Worm (Caenorhabditis elegans) whole organism, mixed stage, embryonic: ENCODE measurements around the gene lin-13.

Source experiments
- bed-3 ChIP-seq: fragments of 200-800 bp; sonication (Bioruptor generic); optimal IDR thresholded peaks from 3 replicates; lab custom pipeline; 2018; ENCODE audit warnings: mild to moderate bottlenecking, missing genetic modification characterization, moderate library complexity, missing compliant biosample characterization
- blmp-1 ChIP-seq: fragments of 150-350 bp; optimal IDR thresholded peaks from 2 replicates; lab custom pipeline; 2014; ENCODE audit warnings: missing biosample characterization, missing genetic modification characterization
- ceh-39 ChIP-seq: fragments of 150-350 bp; optimal IDR thresholded peaks from 2 replicates; lab custom pipeline; 2014; ENCODE audit warnings: missing biosample characterization, missing genetic modification characterization
- ceh-83 ChIP-seq: fragments of 200-800 bp; sonication (Bioruptor generic); optimal IDR thresholded peaks from 2 replicates; lab custom pipeline; 2018; ENCODE audit warnings: mild to moderate bottlenecking, missing genetic modification characterization, missing compliant biosample characterization
- cnd-1 ChIP-seq: fragments of 200-800 bp; sonication (Bioruptor generic); optimal IDR thresholded peaks from 2 replicates; lab custom pipeline; 2018; ENCODE audit warnings: mild to moderate bottlenecking, missing genetic modification characterization, missing compliant biosample characterization
- drap-1 ChIP-seq: fragments of 200-800 bp; sonication (Bioruptor generic); optimal IDR thresholded peaks from 3 replicates; lab custom pipeline; 2018; ENCODE audit warnings: mild to moderate bottlenecking, missing genetic modification characterization, missing compliant biosample characterization
- elt-1 ChIP-seq: sonication (generic microtip); optimal IDR thresholded peaks from 2 replicates; lab custom pipeline; 2017; ENCODE audit warnings: missing genetic modification characterization, mild to moderate bottlenecking, missing compliant biosample characterization, antibody characterized with exemption, moderate library complexity, borderline replicate concordance; ENCODE audit not compliant: insufficient read depth
- elt-3 ChIP-seq: fragments of 150-350 bp; optimal IDR thresholded peaks from 2 replicates; lab custom pipeline; 2014; ENCODE audit warnings: missing biosample characterization, missing genetic modification characterization
- flh-1 ChIP-seq: fragments of 200-800 bp; sonication (Bioruptor generic); optimal IDR thresholded peaks from 2 replicates; lab custom pipeline; 2018; ENCODE audit warnings: mild to moderate bottlenecking, missing genetic modification characterization, moderate library complexity, missing compliant biosample characterization
- ham-2 ChIP-seq: fragments of 200-800 bp; sonication (Bioruptor generic); optimal IDR thresholded peaks from 2 replicates; lab custom pipeline; 2018; ENCODE audit warnings: mild to moderate bottlenecking, missing genetic modification characterization, missing compliant biosample characterization
- hlh-1 ChIP-seq: fragments of 150-350 bp; optimal IDR thresholded peaks from 2 replicates; lab custom pipeline; 2014; ENCODE audit warnings: missing biosample characterization, missing genetic modification reagents, missing genetic modification characterization
- lin-32 ChIP-seq: fragments of 200-800 bp; sonication (Bioruptor generic); optimal IDR thresholded peaks from 2 replicates; lab custom pipeline; 2018; ENCODE audit warnings: mild to moderate bottlenecking, missing genetic modification characterization, missing compliant biosample characterization
- lsy-2 ChIP-seq: fragments of 150-350 bp; optimal IDR thresholded peaks from 2 replicates; lab custom pipeline; 2014; ENCODE audit warnings: missing biosample characterization, missing genetic modification characterization
- mep-1 ChIP-seq: fragments of 150-350 bp; optimal IDR thresholded peaks from 2 replicates; lab custom pipeline; 2017; ENCODE audit warnings: missing biosample characterization, missing genetic modification reagents, missing genetic modification characterization, inconsistent platforms
- mls-2 ChIP-seq: sonication (generic microtip); optimal IDR thresholded peaks from 2 replicates; lab custom pipeline; 2016; ENCODE audit warnings: mild to moderate bottlenecking, missing genetic modification characterization, moderate library complexity, missing compliant biosample characterization
- nhr-12 ChIP-seq: fragments of 150-350 bp; optimal IDR thresholded peaks from 2 replicates; lab custom pipeline; 2014; ENCODE audit warnings: missing biosample characterization, missing genetic modification characterization
- nhr-2 ChIP-seq: fragments of 150-350 bp; optimal IDR thresholded peaks from 2 replicates; lab custom pipeline; 2014; ENCODE audit warnings: missing biosample characterization, missing genetic modification characterization
- nhr-237 ChIP-seq: fragments of 150-350 bp; optimal IDR thresholded peaks from 2 replicates; lab custom pipeline; 2014; ENCODE audit warnings: missing biosample characterization, missing genetic modification characterization
- nhr-28 ChIP-seq: fragments of 150-350 bp; optimal IDR thresholded peaks from 2 replicates; lab custom pipeline; 2014; ENCODE audit warnings: missing biosample characterization, missing genetic modification characterization
- nhr-76 ChIP-seq: sonication (generic microtip); optimal IDR thresholded peaks from 2 replicates; lab custom pipeline; 2017; ENCODE audit warnings: missing biosample characterization, missing genetic modification characterization
- pha-4 ChIP-seq: fragments of 150-350 bp; optimal IDR thresholded peaks from 2 replicates; lab custom pipeline; 2018; ENCODE audit warnings: missing biosample characterization, missing genetic modification reagents, missing genetic modification characterization
- snpc-4 ChIP-seq: fragments of 150-350 bp; optimal IDR thresholded peaks from 2 replicates; lab custom pipeline; 2014; ENCODE audit warnings: missing biosample characterization, missing genetic modification characterization
- sptf-1 ChIP-seq: sonication (generic microtip); optimal IDR thresholded peaks from 2 replicates; lab custom pipeline; 2017; ENCODE audit warnings: mild to moderate bottlenecking, missing genetic modification characterization, moderate library complexity, missing compliant biosample characterization
- tbx-8 ChIP-seq: fragments of 200-800 bp; sonication (Bioruptor generic); optimal IDR thresholded peaks from 2 replicates; lab custom pipeline; 2018; ENCODE audit warnings: mild to moderate bottlenecking, missing genetic modification characterization, moderate library complexity, missing compliant biosample characterization
- unc-120 ChIP-seq: sonication (generic microtip); optimal IDR thresholded peaks from 2 replicates; lab custom pipeline; 2017; ENCODE audit warnings: missing genetic modification characterization, missing compliant biosample characterization; ENCODE audit not compliant: poor library complexity, severe bottlenecking
- unc-39 ChIP-seq: fragments of 150-350 bp; optimal IDR thresholded peaks from 2 replicates; lab custom pipeline; 2014; ENCODE audit warnings: missing biosample characterization, missing genetic modification characterization
- unc-62 ChIP-seq: fragments of 150-350 bp; optimal IDR thresholded peaks from 2 replicates; lab custom pipeline; 2014; ENCODE audit warnings: missing biosample characterization, missing genetic modification reagents, missing genetic modification characterization
- zip-8 ChIP-seq: fragments of 150-350 bp; optimal IDR thresholded peaks from 2 replicates; lab custom pipeline; 2014; ENCODE audit warnings: missing biosample characterization, missing genetic modification characterization
- ztf-11 ChIP-seq: fragments of 150-350 bp; optimal IDR thresholded peaks from 2 replicates; lab custom pipeline; 2014; ENCODE audit warnings: missing biosample characterization, missing genetic modification characterization

The lin-13 gene

DNA sequence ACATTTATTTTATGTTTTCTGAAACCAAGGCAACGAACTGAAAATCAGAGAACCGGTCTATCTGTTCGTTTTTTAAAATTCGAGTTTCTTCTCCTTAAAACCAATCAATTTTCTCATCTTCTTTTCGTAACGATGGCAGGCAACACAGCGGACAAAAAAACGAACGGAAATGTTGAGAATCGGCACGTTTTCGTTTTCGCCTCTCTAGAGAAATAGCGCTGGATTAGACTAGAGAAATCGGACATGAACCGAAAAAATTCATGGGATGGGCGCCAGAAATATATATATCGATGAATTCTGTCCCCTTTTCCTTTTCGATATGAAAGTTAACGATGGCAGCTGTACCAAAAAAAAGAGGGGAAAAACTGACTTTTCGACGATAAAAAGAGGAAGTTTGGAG is 13.1 kb upstream of the lin-13 start:
- TF ChIP-seq nhr-12 (tag; lab: Kevin White, UChicago), result no peak
- no peak for TF ChIP-seq ham-2 (GFP tag; lab: Kevin White, UChicago)
- no peak for TF ChIP-seq nhr-76 (tag; lab: Kevin White, UChicago)

DNA sequence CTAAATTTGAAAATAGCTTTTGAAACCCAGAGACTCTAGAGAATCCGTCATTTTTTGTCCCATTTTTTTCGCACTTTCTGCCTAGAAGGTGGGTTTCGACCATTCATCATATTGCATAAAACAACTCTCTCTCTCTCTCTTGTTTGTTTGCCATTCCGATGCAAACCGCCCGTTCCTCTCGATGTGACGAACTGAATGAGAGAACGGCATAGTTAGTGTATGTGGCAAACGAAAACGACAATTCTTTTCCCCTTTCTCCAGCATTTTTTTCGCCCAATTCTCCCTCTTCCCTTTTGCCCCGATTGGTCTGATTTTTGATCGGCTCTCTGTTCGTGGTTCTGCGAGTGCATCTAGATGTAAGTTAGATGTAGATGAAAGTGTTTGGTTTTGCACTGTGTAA is 12.2 kb upstream of the lin-13 start:
- no peak for TF ChIP-seq unc-120 (tag; lab: Kevin White, UChicago)
- no peak for TF ChIP-seq nhr-237 (tag; lab: Kevin White, UChicago)
- no peak for TF ChIP-seq sptf-1
- no peak for TF ChIP-seq snpc-4 (tag; lab: Kevin White, UChicago)
- no peak for TF ChIP-seq elt-1 (tag; lab: Kevin White, UChicago)
- no peak for TF ChIP-seq ztf-11 (tag; lab: Kevin White, UChicago)
- no peak for TF ChIP-seq cnd-1 (tag; lab: Kevin White, UChicago)
- no peak for TF ChIP-seq nhr-28 (tag; lab: Kevin White, UChicago)
- TF ChIP-seq, all 35 proteins: peak for 0

DNA sequence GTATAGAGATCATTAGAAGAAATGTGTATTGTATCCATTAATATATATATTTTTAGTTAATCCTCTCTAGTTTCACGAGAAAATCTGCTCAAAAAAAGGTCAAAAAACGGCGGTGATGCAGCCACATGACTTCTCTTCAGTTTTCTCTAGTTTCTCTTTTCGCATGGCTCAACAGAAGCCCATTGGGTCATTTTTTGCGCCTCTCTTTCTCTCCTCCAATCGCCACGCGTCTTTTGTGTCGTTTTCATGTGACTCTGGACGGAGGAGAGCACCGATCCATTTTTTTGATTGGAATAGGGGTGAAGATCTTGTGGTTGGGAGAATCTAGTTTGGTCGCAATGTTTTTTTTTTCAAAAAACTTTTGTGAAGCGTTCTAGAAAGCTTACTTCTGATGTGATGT is 11.6 kb upstream of the lin-13 start:
- TF ChIP-seq nhr-28 (tag; lab: Kevin White, UChicago) (no peak), flh-1 (GFP tag; lab: Kevin White, UChicago) (no peak), mls-2 (no peak), lin-32 (no peak), ztf-11 (tag; lab: Kevin White, UChicago) (no peak), sptf-1 (no peak), nhr-237 (tag; lab: Kevin White, UChicago) (no peak), lsy-2 (tag; lab: Kevin White, UChicago) (no peak), hlh-1 (tag; lab: Kevin White, UChicago) (no peak), bed-3 (no peak), mep-1 (tag; lab: Kevin White, UChicago) (no peak), tbx-8 (no peak), ceh-39 (no peak), ceh-83 (GFP tag; lab: Kevin White, UChicago) (no peak), blmp-1 (tag; lab: Kevin White, UChicago) (no peak), nhr-2 (tag; lab: Kevin White, UChicago) (no peak), pha-4 (no peak), nhr-12 (tag; lab: Kevin White, UChicago) (no peak)

DNA sequence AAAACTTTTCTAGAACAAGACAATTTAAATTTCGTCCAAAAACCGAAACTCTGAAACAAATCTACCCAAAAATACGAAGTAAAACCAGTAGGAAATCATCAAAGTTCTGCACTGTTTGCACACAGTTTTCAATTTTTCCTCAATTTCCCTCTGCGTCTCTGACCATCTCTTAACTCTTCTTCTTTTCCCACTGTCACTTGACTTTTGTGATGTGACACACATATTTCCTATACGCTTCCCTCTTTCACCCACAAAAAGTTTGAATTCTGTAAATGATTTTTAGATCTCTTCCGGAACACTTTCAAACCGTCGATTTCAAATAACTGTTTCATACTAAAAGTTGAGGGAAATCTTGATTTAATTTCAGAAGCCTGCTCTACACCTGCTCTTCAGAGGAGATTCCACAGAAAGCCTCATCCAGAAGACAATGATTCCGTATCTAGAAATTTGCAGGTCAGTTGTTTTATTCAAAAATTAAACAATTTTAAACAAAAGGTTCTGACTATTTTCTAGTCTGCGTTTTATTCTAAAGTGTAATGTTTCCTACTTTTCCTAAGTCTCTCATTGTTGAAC is 10.2 kb upstream of the lin-13 start, which contains the start of gene ncl-1:
ncl-1 (plus strand) TSS at position 366 of the 573 bp plus-strand sequence.
- TF ChIP-seq nhr-28 (tag; lab: Kevin White, UChicago) (no peak), elt-1 (tag; lab: Kevin White, UChicago) (no peak), unc-39 (tag; lab: Kevin White, UChicago) (no peak), nhr-237 (tag; lab: Kevin White, UChicago) (no peak), ceh-83 (GFP tag; lab: Kevin White, UChicago) (no peak), unc-120 (tag; lab: Kevin White, UChicago) (no peak), bed-3 (no peak), lsy-2 (tag; lab: Kevin White, UChicago) (no peak), flh-1 (GFP tag; lab: Kevin White, UChicago) (no peak), zip-8 (tag; lab: Kevin White, UChicago) (no peak), mls-2 (no peak), nhr-12 (tag; lab: Kevin White, UChicago) (no peak), lin-32 (no peak), drap-1 (GFP tag; lab: Kevin White, UChicago) (no peak), hlh-1 (tag; lab: Kevin White, UChicago) (no peak), elt-3 (tag; lab: Kevin White, UChicago) (no peak), mep-1 (tag; lab: Kevin White, UChicago) (no peak), ztf-11 (tag; lab: Kevin White, UChicago) (no peak), pha-4 (no peak)
- TF ChIP-seq, all 35 proteins: peak for 0

DNA sequence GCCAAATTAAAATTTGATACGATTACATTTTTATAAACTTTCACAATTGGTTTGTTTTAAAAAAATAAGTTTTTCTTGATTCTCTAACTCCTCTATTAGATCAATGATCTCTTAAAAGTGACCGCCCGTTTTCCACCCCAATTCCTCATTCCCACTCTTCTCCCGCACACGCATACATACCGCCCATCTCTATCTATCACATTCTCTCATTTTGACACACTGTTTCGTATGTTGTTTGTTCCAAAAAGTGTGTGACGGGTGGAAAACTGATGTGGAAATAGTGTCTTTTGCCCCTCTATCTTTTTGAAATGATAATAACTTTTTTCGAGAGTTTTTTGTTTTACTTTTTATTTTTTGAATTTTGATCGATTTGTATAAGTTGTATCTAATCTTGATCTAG is 9.0 kb upstream of the lin-13 start:
- TF ChIP-seq ztf-11 (tag; lab: Kevin White, UChicago) (no peak), unc-62 (GFP tag; lab: Kevin White, UChicago) (peak; percentile 47), elt-1 (tag; lab: Kevin White, UChicago) (no peak), nhr-237 (tag; lab: Kevin White, UChicago) (peak; percentile 24), lsy-2 (tag; lab: Kevin White, UChicago) (peak; percentile 4), nhr-28 (tag; lab: Kevin White, UChicago) (no peak), mep-1 (tag; lab: Kevin White, UChicago) (peak; percentile 25)
